Worm (Caenorhabditis elegans) whole organism, young adult: ENCODE data around the gene npr-11.

Experiments used
- B0261.1 ChIP-seq: sonication (generic microtip); optimal IDR thresholded peaks from 2 replicates; lab custom pipeline; 2016; ENCODE audit warnings: mild to moderate bottlenecking, missing genetic modification characterization, moderate library complexity, missing compliant biosample characterization
- D2030.7 ChIP-seq: fragments of 200-800 bp; sonication (Bioruptor generic); IDR thresholded peaks from 2 replicates; pipeline ENCODE4 v1.3.6; 2022; ENCODE audit warnings: missing genetic modification reagents, missing genetic modification characterization, missing compliant biosample characterization
- F23B12.7 ChIP-seq: sonication (generic microtip); optimal IDR thresholded peaks from 2 replicates; lab custom pipeline; 2017; ENCODE audit warnings: missing genetic modification characterization, mild to moderate bottlenecking, missing compliant biosample characterization, antibody characterized with exemption, moderate library complexity; ENCODE audit not compliant: insufficient read depth
- F37B4.10 ChIP-seq: fragments of 200-800 bp; sonication (Bioruptor generic); IDR thresholded peaks from 2 replicates; pipeline ENCODE4 v1.3.6; 2022; ENCODE audit warnings: missing genetic modification characterization, missing compliant biosample characterization
- F39B2.1 ChIP-seq: fragments of 200-800 bp; sonication (Bioruptor generic); IDR thresholded peaks from 2 replicates; pipeline ENCODE4 v1.3.6; 2022; ENCODE audit warnings: missing genetic modification reagents, missing genetic modification characterization, missing compliant biosample characterization
- F57A8.1 ChIP-seq: fragments of 200-800 bp; sonication (Bioruptor generic); optimal IDR thresholded peaks from 2 replicates; lab custom pipeline; 2018; ENCODE audit warnings: mild to moderate bottlenecking, missing genetic modification characterization, moderate library complexity, missing compliant biosample characterization
- Y53G8AR.9 ChIP-seq: fragments of 200-800 bp; sonication (Bioruptor generic); conservative IDR thresholded peaks from 2 replicates; pipeline ENCODE4 v1.3.6; 2022; ENCODE audit warnings: missing genetic modification reagents, missing genetic modification characterization, missing compliant biosample characterization
- die-1 ChIP-seq: sonication (generic microtip); optimal IDR thresholded peaks from 2 replicates; lab custom pipeline; 2016; ENCODE audit warnings: missing genotype, mild to moderate bottlenecking, missing genetic modification characterization, missing compliant biosample characterization
- dox-1 ChIP-seq: fragments of 200-800 bp; sonication (Bioruptor generic); IDR thresholded peaks from 2 replicates; pipeline ENCODE4 v1.3.6; 2022; ENCODE audit warnings: missing genetic modification reagents, missing genetic modification characterization, missing compliant biosample characterization
- egl-44 ChIP-seq: fragments of 200-800 bp; sonication (Bioruptor generic); IDR thresholded peaks from 2 replicates; pipeline ENCODE4 v1.3.6; 2022; ENCODE audit warnings: missing genetic modification reagents, missing genetic modification characterization, missing compliant biosample characterization
- egrh-3 ChIP-seq: fragments of 200-800 bp; sonication (Bioruptor generic); IDR thresholded peaks from 2 replicates; pipeline ENCODE4 v1.3.6; 2022; ENCODE audit warnings: missing genetic modification reagents, missing genetic modification characterization, missing compliant biosample characterization
- him-1 ChIP-seq: sonication (generic microtip); optimal IDR thresholded peaks from 2 replicates; lab custom pipeline; 2016; ENCODE audit warnings: missing genotype, missing genetic modification reagents, missing genetic modification characterization, missing compliant biosample characterization
- hlh-12 ChIP-seq: sonication (generic microtip); optimal IDR thresholded peaks from 2 replicates; lab custom pipeline; 2016; ENCODE audit warnings: missing genetic modification characterization, missing compliant biosample characterization
- let-607 ChIP-seq, 2 experiments: fragments of 200-800 bp in 1 of 2; sonication (Bioruptor generic) in 1 of 2; sonication (generic microtip) in 1 of 2; optimal IDR thresholded peaks; 2 replicates each; lab custom pipeline; 2016 to 2018; ENCODE audit warnings: mild to moderate bottlenecking in 2 of 2, missing compliant biosample characterization in 2 of 2, missing genetic modification characterization in 2 of 2, moderate library complexity in 2 of 2, missing genotype in 1 of 2
- lin-26 ChIP-seq: fragments of 200-800 bp; sonication (Bioruptor generic); IDR thresholded peaks from 2 replicates; pipeline ENCODE4 v1.3.6; 2022; ENCODE audit warnings: missing genetic modification reagents, missing genetic modification characterization, missing compliant biosample characterization
- mes-4 ChIP-seq: sonication (generic microtip); optimal IDR thresholded peaks from 2 replicates; lab custom pipeline; 2016; ENCODE audit warnings: missing genotype, missing genetic modification characterization, missing compliant biosample characterization
- nfya-2 ChIP-seq: fragments of 200-800 bp; sonication (Bioruptor generic); IDR thresholded peaks from 2 replicates; pipeline ENCODE4 v1.3.6; 2022; ENCODE audit warnings: missing genetic modification reagents, missing genetic modification characterization, missing compliant biosample characterization
- rec-8 ChIP-seq, 2 experiments: sonication (generic microtip); optimal IDR thresholded peaks; 2 replicates each; lab custom pipeline; 2016; ENCODE audit warnings: mild to moderate bottlenecking in 2 of 2, missing genetic modification characterization in 2 of 2, missing genetic modification reagents in 2 of 2, missing genotype in 2 of 2, missing biosample characterization in 1 of 2, missing compliant biosample characterization in 1 of 2, moderate library complexity in 1 of 2
- rpc-1 ChIP-seq, 2 experiments: fragments of 150-350 bp in 1 of 2; sonication (generic microtip) in 1 of 2; optimal IDR thresholded peaks; 2 replicates each; lab custom pipeline; 2014 to 2018; ENCODE audit warnings: missing biosample characterization in 1 of 2, missing genetic modification characterization in 1 of 2, missing genetic modification reagents in 1 of 2, missing genotype in 1 of 2
- sea-2 ChIP-seq: fragments of 200-800 bp; sonication (Bioruptor generic); IDR thresholded peaks from 2 replicates; pipeline ENCODE4 v1.3.6; 2022; ENCODE audit warnings: missing genetic modification characterization, missing compliant biosample characterization
- tbp1 ChIP-seq: fragments of 200-800 bp; sonication (Bioruptor generic); optimal IDR thresholded peaks from 2 replicates; lab custom pipeline; 2018; ENCODE audit warnings: mild to moderate bottlenecking, missing genetic modification characterization, missing compliant biosample characterization
- zfh-2 ChIP-seq: fragments of 200-800 bp; sonication (Bioruptor generic); conservative IDR thresholded peaks from 2 replicates; pipeline ENCODE4 v1.3.6; 2022; ENCODE audit warnings: missing genetic modification reagents, missing genetic modification characterization, missing compliant biosample characterization
- ztf-18 ChIP-seq: sonication (generic microtip); optimal IDR thresholded peaks from 2 replicates; lab custom pipeline; 2016; ENCODE audit warnings: missing genotype, mild to moderate bottlenecking, missing genetic modification characterization, missing compliant biosample characterization
- ztf-26 ChIP-seq: sonication (generic microtip); optimal IDR thresholded peaks from 2 replicates; lab custom pipeline; 2017; ENCODE audit warnings: missing genetic modification characterization, missing compliant biosample characterization

The npr-11 gene

DNA sequence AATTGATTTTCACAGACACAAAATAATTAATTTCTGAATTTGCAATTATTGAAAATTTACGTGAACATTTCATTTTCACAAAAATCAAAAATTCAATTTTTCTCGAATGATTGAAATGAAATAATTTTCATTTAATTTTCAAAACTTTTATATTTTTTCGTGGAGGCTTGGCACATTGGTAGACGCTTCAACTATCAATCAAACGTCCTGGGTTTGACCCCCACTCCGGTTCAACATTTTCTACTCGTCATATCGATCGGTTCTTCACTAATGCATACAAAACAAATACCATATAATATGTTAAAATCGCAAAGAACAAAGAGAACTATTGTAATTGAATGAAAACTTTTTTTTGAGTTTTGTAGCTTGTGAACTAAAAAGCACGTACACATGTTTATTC, 47.5 kb downstream of the npr-11 start:
- TF ChIP-seq let-607 (tag; optimal IDR thresholded peaks at IDR 0.05; lab: Kevin White, UChicago) (peak in 1 of 2 experiments; percentile 3), F57A8.1 (GFP tag; lab: Kevin White, UChicago) (no peak), mes-4 (tag; lab: Kevin White, UChicago) (no peak), tbp1 (GFP tag; lab: Kevin White, UChicago) (peak; percentile 79), lin-26 (GFP tag; lab: Robert Waterston, UW) (0 out of 2 replicates have a peak, but pooled peaks have one; percentile 35), hlh-12 (no peak), D2030.7 (GFP tag; lab: Robert Waterston, UW) (peak; percentile 54), F37B4.10 (GFP tag; lab: Robert Waterston, UW) (no peak), rec-8 (tag; optimal IDR thresholded peaks at IDR 0.05; lab: Kevin White, UChicago) (no peak), him-1 (peak; percentile 4), rpc-1 (optimal IDR thresholded peaks at IDR 0.05; lab: Kevin White, UChicago) (peak; percentile 82), rpc-1 (tag; optimal IDR thresholded peaks at IDR 0.05; lab: Kevin White, UChicago) (peak; percentile 93), B0261.1 (peak; percentile 51), die-1 (tag; lab: Kevin White, UChicago) (peak; percentile 47), egl-44 (GFP tag; lab: Robert Waterston, UW) (no peak), ztf-18 (tag; lab: Kevin White, UChicago) (peak; percentile 23)

DNA sequence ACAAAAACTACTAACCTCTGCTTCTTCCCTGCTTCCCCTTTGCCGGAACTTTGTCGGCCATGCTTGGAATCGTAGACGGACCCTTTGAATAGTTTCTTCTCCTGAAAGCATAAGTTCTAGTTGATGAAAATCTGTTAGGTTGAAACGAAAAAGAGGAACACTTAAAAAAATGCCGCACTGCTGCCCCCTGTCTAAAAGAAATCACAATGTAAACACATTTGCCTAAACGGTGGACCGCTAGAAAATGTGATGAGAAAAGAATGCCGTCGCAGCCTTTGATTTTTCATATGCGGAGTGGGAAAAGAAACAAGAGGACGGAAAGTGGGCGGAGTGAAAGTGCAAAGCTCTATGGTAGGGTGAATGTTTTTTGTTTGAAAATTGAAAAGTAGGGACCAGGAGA, 49.4 kb downstream of the npr-11 start, which contains the start of gene T13G4.7:
T13G4.7 (minus strand) TSS at position 101 of the 400 bp plus-strand sequence.
- TF ChIP-seq Y53G8AR.9 (GFP tag; lab: Robert Waterston, UW) (no peak), F39B2.1 (no peak), F23B12.7 (no peak), D2030.7 (GFP tag; lab: Robert Waterston, UW) (no peak), rec-8 (tag; optimal IDR thresholded peaks at IDR 0.05; lab: Kevin White, UChicago) (no peak), him-1 (no peak), ztf-26 (tag; lab: Kevin White, UChicago) (no peak)
- TF ChIP-seq, all 124 proteins: peak for 0

DNA sequence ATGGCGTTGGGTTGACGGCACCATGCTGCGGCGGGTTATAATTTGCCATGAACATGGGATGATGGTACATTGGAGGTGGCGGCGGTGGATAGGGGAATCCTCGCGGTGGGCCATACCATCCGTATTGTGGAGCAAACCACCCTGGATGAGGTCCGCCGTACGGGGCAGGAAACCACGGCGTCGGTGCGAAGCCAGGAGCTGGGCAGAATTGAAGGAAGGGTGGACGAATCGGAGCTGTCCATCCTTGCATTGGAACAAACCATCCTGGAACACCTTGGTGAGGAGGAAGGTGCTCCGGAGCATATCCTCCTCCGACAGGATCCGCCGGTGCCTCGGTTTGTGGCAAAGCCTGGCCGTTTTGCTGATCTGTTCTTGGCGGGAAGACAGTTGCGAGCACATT, 52.8 kb downstream of the npr-11 start:
- TF ChIP-seq dox-1 (GFP tag; lab: Robert Waterston, UW) (0 out of 2 replicates have a peak, but pooled peaks have one; percentile 12), nfya-2 (GFP tag; lab: Robert Waterston, UW) (no peak), sea-2 (GFP tag; lab: Robert Waterston, UW) (0 out of 2 replicates have a peak, but pooled peaks have one; percentile 44), zfh-2 (peak; percentile 86), egrh-3 (GFP tag; lab: Robert Waterston, UW) (0 out of 2 replicates have a peak, but pooled peaks have one; percentile 48)
